Fruit fly (Drosophila melanogaster) whole organism, embryonic: Measurements from ENCODE around the gene CG5181.

Experiments used
- Adf1 ChIP-seq: fragments of 200-800 bp; sonication (Bioruptor generic); IDR thresholded peaks from 2 replicates; pipeline ENCODE4 v1.3.6; 2022; ENCODE audit warnings: missing biosample characterization, missing genetic modification characterization
- B-H2 ChIP-seq: fragments of 200-800 bp; sonication (Bioruptor generic); optimal IDR thresholded peaks from 2 replicates; lab custom pipeline; 2018; ENCODE audit warnings: missing biosample characterization, mild to moderate bottlenecking, missing genetic modification characterization
- Blimp-1 ChIP-seq: fragments of 200-800 bp; sonication (Bioruptor generic); optimal IDR thresholded peaks from 3 replicates; lab custom pipeline; 2018; ENCODE audit warnings: missing biosample characterization, missing genetic modification characterization, mild to moderate bottlenecking, moderate library complexity, missing genetic modification reagents
- Bteb2 ChIP-seq: fragments of 200-800 bp; sonication (Bioruptor generic); optimal IDR thresholded peaks from 2 replicates; lab custom pipeline; 2016; ENCODE audit warnings: missing biosample characterization, missing genetic modification characterization
- CG10366 ChIP-seq: fragments of 200-800 bp; sonication (Bioruptor generic); IDR thresholded peaks from 2 replicates; pipeline ENCODE4 v1.3.6; 2022; ENCODE audit warnings: missing biosample characterization, missing genetic modification characterization
- CG11504 ChIP-seq: fragments of 200-800 bp; sonication (Bioruptor generic); optimal IDR thresholded peaks from 3 replicates; lab custom pipeline; 2019; ENCODE audit warnings: missing biosample characterization, mild to moderate bottlenecking, missing genetic modification characterization, moderate library complexity
- CG11560 ChIP-seq: fragments of 200-800 bp; sonication (Bioruptor generic); IDR thresholded peaks from 3 replicates; pipeline ENCODE4 v1.3.6; 2022; ENCODE audit warnings: missing biosample characterization, missing genetic modification characterization
- CG11695 ChIP-seq: fragments of 200-800 bp; sonication (Bioruptor generic); IDR thresholded peaks from 3 replicates; pipeline ENCODE4 v1.3.6; 2022; ENCODE audit warnings: missing biosample characterization, missing genetic modification characterization
- CG12155 ChIP-seq: fragments of 200-800 bp; sonication (Bioruptor generic); optimal IDR thresholded peaks from 3 replicates; lab custom pipeline; 2016; ENCODE audit warnings: missing biosample characterization, missing genetic modification characterization
- CG12744 ChIP-seq: fragments of 200-800 bp; sonication (Bioruptor generic); optimal IDR thresholded peaks from 2 replicates; lab custom pipeline; 2016; ENCODE audit warnings: missing biosample characterization, missing genetic modification characterization
- CG13296 ChIP-seq: fragments of 200-800 bp; sonication (Bioruptor generic); optimal IDR thresholded peaks from 3 replicates; lab custom pipeline; 2018; ENCODE audit warnings: missing biosample characterization, mild to moderate bottlenecking, missing genetic modification characterization
- CG15011 ChIP-seq: fragments of 200-800 bp; sonication (Bioruptor generic); optimal IDR thresholded peaks from 3 replicates; lab custom pipeline; 2018; ENCODE audit warnings: missing biosample characterization, mild to moderate bottlenecking, missing genetic modification characterization
- CG1792 ChIP-seq: fragments of 200-800 bp; sonication (Bioruptor generic); optimal IDR thresholded peaks from 2 replicates; lab custom pipeline; 2016; ENCODE audit warnings: missing biosample characterization, missing genetic modification characterization
- CG43689 ChIP-seq: fragments of 200-800 bp; sonication (Bioruptor generic); IDR thresholded peaks from 2 replicates; pipeline ENCODE4 v1.3.6; 2022; ENCODE audit warnings: missing biosample characterization, missing genetic modification characterization
- CG6254 ChIP-seq: fragments of 200-800 bp; sonication (Bioruptor generic); optimal IDR thresholded peaks from 3 replicates; lab custom pipeline; 2017; ENCODE audit warnings: mild to moderate bottlenecking, missing biosample characterization, missing genetic modification reagents, missing genetic modification characterization
- CG8359 ChIP-seq: fragments of 200-800 bp; sonication (Bioruptor generic); optimal IDR thresholded peaks from 2 replicates; lab custom pipeline; 2017; ENCODE audit warnings: missing biosample characterization, mild to moderate bottlenecking, missing genetic modification characterization, borderline replicate concordance
- CG9437 ChIP-seq: fragments of 200-800 bp; sonication (Bioruptor generic); optimal IDR thresholded peaks from 2 replicates; lab custom pipeline; 2018; ENCODE audit warnings: missing biosample characterization, mild to moderate bottlenecking, missing genetic modification characterization
- CkIIα-i1 ChIP-seq: fragments of 200-800 bp; sonication (Bioruptor generic); IDR thresholded peaks from 2 replicates; pipeline ENCODE4 v1.3.6; 2022; ENCODE audit warnings: missing biosample characterization, missing genetic modification characterization
- CrebB ChIP-seq: fragments of 200-800 bp; sonication (Bioruptor generic); optimal IDR thresholded peaks from 3 replicates; lab custom pipeline; 2018; ENCODE audit warnings: missing biosample characterization, mild to moderate bottlenecking, missing genetic modification characterization
- Dbx ChIP-seq: fragments of 200-800 bp; sonication (Bioruptor generic); IDR thresholded peaks from 3 replicates; pipeline ENCODE4 v1.3.6; 2022; ENCODE audit warnings: missing biosample characterization, missing genetic modification characterization
- Dref ChIP-seq: fragments of 200-800 bp; sonication (Bioruptor generic); IDR thresholded peaks from 2 replicates; pipeline ENCODE4 v1.3.6; 2022; ENCODE audit warnings: missing biosample characterization, missing genetic modification characterization
- Fer1 ChIP-seq: fragments of 200-800 bp; sonication (Bioruptor generic); optimal IDR thresholded peaks from 2 replicates; lab custom pipeline; 2017; ENCODE audit warnings: missing biosample characterization, mild to moderate bottlenecking, missing genetic modification characterization
- Fer3 ChIP-seq: fragments of 200-800 bp; sonication (Bioruptor generic); optimal IDR thresholded peaks from 2 replicates; lab custom pipeline; 2018; ENCODE audit warnings: missing biosample characterization, mild to moderate bottlenecking, missing genetic modification characterization, moderate library complexity
- Gug ChIP-seq: fragments of 200-800 bp; sonication (Bioruptor generic); IDR thresholded peaks from 4 replicates; pipeline ENCODE4 v1.3.6; 2022; ENCODE audit warnings: missing biosample characterization, missing genetic modification characterization
- HLH3B ChIP-seq: fragments of 200-800 bp; sonication (Bioruptor generic); IDR thresholded peaks from 2 replicates; pipeline ENCODE4 v1.3.6; 2022; ENCODE audit warnings: missing biosample characterization, missing genetic modification characterization
- HLH54F ChIP-seq: fragments of 200-800 bp; sonication (Bioruptor generic); optimal IDR thresholded peaks from 3 replicates; lab custom pipeline; 2016; ENCODE audit warnings: missing biosample characterization, missing genetic modification characterization
- Hey ChIP-seq: fragments of 200-800 bp; sonication (Bioruptor generic); optimal IDR thresholded peaks from 3 replicates; lab custom pipeline; 2018; ENCODE audit warnings: missing biosample characterization, mild to moderate bottlenecking, missing genetic modification characterization
- Hmr ChIP-seq: fragments of 200-800 bp; sonication (Bioruptor generic); optimal IDR thresholded peaks from 3 replicates; lab custom pipeline; 2017; ENCODE audit warnings: mild to moderate bottlenecking, missing biosample characterization, missing genetic modification reagents, missing genetic modification characterization
- Meics ChIP-seq: fragments of 200-800 bp; sonication (Bioruptor generic); optimal IDR thresholded peaks from 2 replicates; lab custom pipeline; 2017; ENCODE audit warnings: missing biosample characterization, mild to moderate bottlenecking, missing genetic modification characterization
- Mes4 ChIP-seq: fragments of 200-800 bp; sonication (Bioruptor generic); optimal IDR thresholded peaks from 2 replicates; lab custom pipeline; 2016; ENCODE audit warnings: missing biosample characterization, missing genetic modification characterization
- NC2α ChIP-seq: fragments of 200-800 bp; sonication (Bioruptor generic); optimal IDR thresholded peaks from 2 replicates; lab custom pipeline; 2016; ENCODE audit warnings: missing biosample characterization, missing genetic modification characterization
- Nf-YB ChIP-seq: fragments of 200-800 bp; sonication (Bioruptor generic); optimal IDR thresholded peaks from 3 replicates; lab custom pipeline; 2019; ENCODE audit warnings: missing biosample characterization, mild to moderate bottlenecking, missing genetic modification characterization, moderate library complexity
- PHDP ChIP-seq: fragments of 200-800 bp; sonication (Bioruptor generic); optimal IDR thresholded peaks from 3 replicates; lab custom pipeline; 2018; ENCODE audit warnings: missing biosample characterization, mild to moderate bottlenecking, missing genetic modification characterization, moderate library complexity
- Spps ChIP-seq: fragments of 200-800 bp; sonication (Bioruptor generic); optimal IDR thresholded peaks from 2 replicates; lab custom pipeline; 2018; ENCODE audit warnings: missing biosample characterization, mild to moderate bottlenecking, missing genetic modification characterization
- crol ChIP-seq: fragments of 200-800 bp; sonication (Bioruptor generic); IDR thresholded peaks from 2 replicates; pipeline ENCODE4 v1.3.6; 2022; ENCODE audit warnings: missing biosample characterization, missing genetic modification characterization
- cwo ChIP-seq: fragments of 200-800 bp; sonication (Bioruptor generic); optimal IDR thresholded peaks from 3 replicates; lab custom pipeline; 2017; ENCODE audit warnings: missing biosample characterization, missing genetic modification characterization, mild to moderate bottlenecking, moderate library complexity, missing genetic modification reagents
- dati ChIP-seq: fragments of 200-800 bp; sonication (Bioruptor generic); IDR thresholded peaks from 2 replicates; pipeline ENCODE4 v1.3.6; 2022; ENCODE audit warnings: missing biosample characterization, missing genetic modification characterization
- fd102C ChIP-seq: fragments of 200-800 bp; sonication (Bioruptor generic); optimal IDR thresholded peaks from 2 replicates; lab custom pipeline; 2018; ENCODE audit warnings: missing biosample characterization, mild to moderate bottlenecking, missing genetic modification characterization, moderate library complexity
- ham ChIP-seq: fragments of 200-800 bp; sonication (Bioruptor generic); IDR thresholded peaks from 2 replicates; pipeline ENCODE4 v1.3.6; 2022; ENCODE audit warnings: missing biosample characterization, missing genetic modification characterization
- jumu ChIP-seq: fragments of 200-800 bp; sonication (Bioruptor generic); optimal IDR thresholded peaks from 3 replicates; lab custom pipeline; 2016; ENCODE audit warnings: missing biosample characterization, missing genetic modification characterization
- lov ChIP-seq, 2 experiments: fragments of 200-800 bp in 1 of 2; fragments of >200 bp in 1 of 2; sonication (Bioruptor generic) in 1 of 2; IDR thresholded peaks in 1 of 2; optimal IDR thresholded peaks in 1 of 2; 2 replicates in 1 of 2; 3 replicates in 1 of 2; pipeline versions ENCODE4 v1.3.6 to Lab custom; 2017 to 2022; ENCODE audit warnings: missing biosample characterization in 1 of 2, missing genetic modification characterization in 1 of 2
- pfk ChIP-seq: fragments of 200-800 bp; sonication (Bioruptor generic); optimal IDR thresholded peaks from 2 replicates; lab custom pipeline; 2018; ENCODE audit warnings: missing biosample characterization, mild to moderate bottlenecking, missing genetic modification characterization, moderate library complexity
- repo ChIP-seq: fragments of 200-800 bp; sonication (Bioruptor generic); optimal IDR thresholded peaks from 2 replicates; lab custom pipeline; 2016; ENCODE audit warnings: missing biosample characterization, missing genetic modification characterization
- rib ChIP-seq: fragments of 200-800 bp; sonication (Bioruptor generic); IDR thresholded peaks from 2 replicates; pipeline ENCODE4 v1.3.6; 2022; ENCODE audit warnings: missing biosample characterization, missing genetic modification characterization
- salm ChIP-seq: fragments of 200-800 bp; sonication (Bioruptor generic); optimal IDR thresholded peaks from 2 replicates; lab custom pipeline; 2018; ENCODE audit warnings: missing biosample characterization, mild to moderate bottlenecking, missing genetic modification characterization
- sisA ChIP-seq: fragments of 200-800 bp; sonication (Bioruptor generic); IDR thresholded peaks from 2 replicates; pipeline ENCODE4 v1.3.6; 2022; ENCODE audit warnings: missing biosample characterization, missing genetic modification characterization
- tap ChIP-seq: fragments of 200-800 bp; optimal IDR thresholded peaks from 3 replicates; lab custom pipeline; 2019; ENCODE audit warnings: missing biosample characterization, mild to moderate bottlenecking, missing genetic modification characterization, moderate library complexity
- trh ChIP-seq: fragments of 200-800 bp; sonication (Bioruptor generic); optimal IDR thresholded peaks from 2 replicates; lab custom pipeline; 2016; ENCODE audit warnings: missing biosample characterization, missing genetic modification characterization
- yki ChIP-seq: fragments of >200 bp; optimal IDR thresholded peaks from 3 replicates; lab custom pipeline; 2018

The CG5181 gene

dm6 chr2L:7419408-7420304 lies 10.0 kb upstream of the CG5181 start (continued):
- TF ChIP-seq cwo (GFP tag; lab: Kevin White, UChicago) (peak; percentile 21), CG9437 (GFP tag; lab: Kevin White, UChicago) (no peak), CkIIα-i1 (GFP tag; lab: Robert Waterston, UW) (no peak), Bteb2 (no peak), pfk (GFP tag; lab: Kevin White, UChicago) (no peak), yki (lab: Kevin White, UChicago) (no peak), fd102C (GFP tag; lab: Kevin White, UChicago) (no peak), CG10366 (no peak), crol (GFP tag; lab: Robert Waterston, UW) (peak; percentile 81), Blimp-1 (no peak), Mes4 (GFP tag; lab: Kevin White, UChicago) (no peak), Hey (no peak), HLH3B (0 out of 2 replicates have a peak, but pooled peaks have one; percentile 9), rib (GFP tag; lab: Robert Waterston, UW) (no peak), trh (GFP tag; lab: Kevin White, UChicago) (no peak), lov (optimal IDR thresholded peaks at IDR 0.05; lab: Kevin White, UChicago) (no peak), lov (GFP tag; IDR thresholded peaks at IDR 0.05; lab: Robert Waterston, UW) (0 out of 3 replicates have a peak, but pooled peaks have one; percentile 10), Hmr (peak; percentile 35), tap (no peak), HLH54F (GFP tag; lab: Kevin White, UChicago) (no peak), Fer1 (GFP tag; lab: Kevin White, UChicago) (peak; percentile 12), CG8359 (no peak), NC2α (no peak), dati (GFP tag; lab: Robert Waterston, UW) (no peak), CG1792 (GFP tag; lab: Kevin White, UChicago) (no peak), Dbx (no peak), CG11560 (tag; lab: Robert Waterston, UW) (no peak), CG15011 (GFP tag; lab: Kevin White, UChicago) (no peak), Nf-YB (GFP tag; lab: Kevin White, UChicago) (peak; percentile 53), CG13296 (GFP tag; lab: Kevin White, UChicago) (no peak), B-H2 (GFP tag; lab: Kevin White, UChicago) (no peak), CG43689 (GFP tag; lab: Robert Waterston, UW) (no peak), Meics (peak; percentile 50), Spps (tag; lab: Kevin White, UChicago) (no peak), ham (no peak), repo (GFP tag; lab: Kevin White, UChicago) (no peak), CG12155 (GFP tag; lab: Kevin White, UChicago) (peak; percentile 93), CG12744 (no peak), Fer3 (peak; percentile 32), sisA (GFP tag; lab: Robert Waterston, UW) (no peak), CG6254 (GFP tag; lab: Kevin White, UChicago) (no peak), Adf1 (GFP tag; lab: Robert Waterston, UW) (peak; percentile 7; the same call in 1 of the 2 replicates), jumu (no peak), CrebB (tag; lab: Kevin White, UChicago) (no peak), PHDP (tag; lab: Kevin White, UChicago) (peak; percentile 36), salm (tag; lab: Kevin White, UChicago) (no peak), CG11504 (tag; lab: Kevin White, UChicago) (peak; percentile 48), Gug (GFP tag; lab: Robert Waterston, UW) (no peak), CG11695 (GFP tag; lab: Robert Waterston, UW) (no peak), Dref (GFP tag; lab: Robert Waterston, UW) (no peak)
